Fruit fly (Drosophila melanogaster): ENCODE data around the gene CG33322.

- no peak for TF ChIP-seq psq (optimal IDR thresholded peaks at IDR 0.05)
- TF ChIP-seq ttk (optimal IDR thresholded peaks at IDR 0.05), result no peak
- TF ChIP-seq Myc (optimal IDR thresholded peaks at IDR 0.05), result no peak
Observed at dm6 chr2L:20822489-20823195, 6.6 kb upstream of the CG33322 start, which contains the start of gene CG9331.

All from Kc167 (cell line).